Fruit fly (Drosophila melanogaster): Measurements from ENCODE around the gene Tbcd.

Tbcd gene

dm6 chr2L:2175930-2176643 lies 28.8 kb downstream of the Tbcd start:
- no peak for TF ChIP-seq CG8478 (optimal IDR thresholded peaks at IDR 0.05)
- TF ChIP-seq CTCF (optimal IDR thresholded peaks at IDR 0.05), result no peak

DNA sequence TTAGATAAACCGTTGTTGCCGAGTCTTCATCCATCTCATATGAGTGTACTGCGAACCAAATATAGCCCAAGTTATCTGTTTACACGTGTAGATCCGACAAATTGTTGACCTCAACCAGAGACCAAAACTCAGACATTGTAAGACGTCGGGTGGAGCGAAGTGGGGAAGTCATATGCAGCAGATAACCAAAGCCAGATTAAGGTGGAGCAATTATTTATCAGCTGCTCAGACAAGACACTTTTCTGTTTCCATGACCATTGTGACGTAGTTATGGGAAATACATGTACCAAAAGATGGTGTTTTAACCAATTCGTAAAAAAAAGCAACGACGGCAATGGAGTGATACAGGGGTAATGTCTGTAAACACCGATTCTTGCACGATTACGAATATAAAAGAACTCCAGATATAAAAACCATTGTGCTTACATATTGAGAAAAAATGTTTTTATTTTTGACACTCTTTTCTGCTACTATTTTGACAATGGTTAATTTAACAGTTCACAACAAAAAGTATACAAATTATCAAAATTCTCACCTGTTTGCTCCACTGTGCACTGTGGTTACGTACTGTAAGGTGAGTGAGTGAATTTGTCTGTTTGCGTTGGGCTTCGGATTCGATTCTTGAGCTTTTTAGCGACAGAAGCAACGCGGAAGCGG lies 30.1 kb downstream of the Tbcd start:
- TF ChIP-seq CG8478 (optimal IDR thresholded peaks at IDR 0.05) (no peak), CTCF (optimal IDR thresholded peaks at IDR 0.05) (no peak)

DNA sequence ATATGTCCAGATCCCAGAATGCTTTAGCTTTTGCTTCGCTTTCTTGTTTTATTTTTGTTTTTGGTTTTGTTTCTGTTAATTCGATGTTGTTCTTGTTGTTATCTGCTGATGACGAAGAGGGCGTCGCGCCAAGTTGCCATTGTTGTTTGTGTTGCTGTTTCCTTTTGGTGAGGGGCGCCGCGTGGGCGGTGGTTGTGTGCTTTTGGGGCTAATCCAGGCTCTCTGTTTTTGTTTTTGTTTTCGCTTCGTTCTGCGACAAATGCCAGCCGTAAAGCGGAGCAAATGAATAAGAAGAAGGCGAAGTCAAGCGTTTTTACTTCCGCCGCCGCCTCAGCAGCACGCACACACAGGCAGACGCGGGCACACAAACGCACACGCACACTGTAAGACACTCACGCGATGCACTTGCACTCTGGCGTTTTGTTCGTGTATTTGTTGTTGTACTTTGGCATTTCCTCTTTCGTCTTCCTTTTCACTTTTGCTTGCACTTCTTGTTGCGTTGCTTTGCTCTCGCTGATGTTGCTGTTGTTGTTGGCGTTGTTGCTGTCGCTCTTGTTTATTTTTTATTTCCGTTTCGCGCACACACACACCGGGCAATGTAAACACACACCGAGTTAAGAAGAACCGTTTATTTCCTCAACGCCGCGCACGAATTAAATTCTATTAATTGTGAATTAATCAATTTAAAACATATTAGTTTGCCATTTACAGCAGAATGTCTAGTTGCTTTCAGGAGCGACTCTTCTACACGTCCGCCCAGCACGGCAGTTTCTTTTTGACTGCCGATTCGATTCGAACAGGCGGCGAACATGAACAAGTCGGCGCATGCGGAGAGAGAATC lies 30.9 kb downstream of the Tbcd start, which contains the start of gene aop:
Gene aop, minus strand, starts transcription at position 786 of the 841 bp plus-strand sequence.
- TF ChIP-seq CG8478 (optimal IDR thresholded peaks at IDR 0.05), result no peak
- no peak for TF ChIP-seq CTCF (optimal IDR thresholded peaks at IDR 0.05)

- no peak for TF ChIP-seq CG8478 (optimal IDR thresholded peaks at IDR 0.05)
- no peak for TF ChIP-seq CTCF (optimal IDR thresholded peaks at IDR 0.05)
These were observed 31.5 kb downstream of the Tbcd start for dm6 chr2L:2178810-2179143.

- TF ChIP-seq CG8478 (optimal IDR thresholded peaks at IDR 0.05) (no peak), CTCF (optimal IDR thresholded peaks at IDR 0.05) (no peak)
These were observed 32.0 kb downstream of the Tbcd start for dm6 chr2L:2179366-2179765.

DNA sequence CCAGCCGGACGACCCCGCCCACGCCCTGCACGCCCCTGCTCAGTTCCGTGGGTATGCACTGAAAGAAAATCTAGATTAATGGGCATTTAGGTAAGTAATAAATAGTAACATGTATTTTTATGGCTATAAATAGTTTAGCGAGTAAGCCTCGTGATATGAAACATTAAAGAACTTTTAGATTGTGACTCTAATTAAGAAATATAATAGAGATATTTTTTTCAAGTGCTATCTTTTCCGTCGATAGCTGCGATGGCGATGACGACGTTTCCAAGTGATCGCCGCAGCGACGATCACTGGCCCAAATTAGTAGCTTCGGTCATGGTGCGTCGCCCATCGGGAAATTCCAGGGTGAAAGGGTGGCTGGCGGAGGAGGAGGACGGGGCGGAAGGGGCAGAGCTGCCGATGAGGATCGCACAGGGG lies 32.8 kb downstream of the Tbcd start:
- TF ChIP-seq CG8478 (optimal IDR thresholded peaks at IDR 0.05), result no peak
- TF ChIP-seq CTCF (optimal IDR thresholded peaks at IDR 0.05), result no peak

dm6 chr2L:2180665-2181064 lies 33.3 kb downstream of the Tbcd start:
- TF ChIP-seq CG8478 (optimal IDR thresholded peaks at IDR 0.05) (no peak), CTCF (optimal IDR thresholded peaks at IDR 0.05) (no peak)

DNA sequence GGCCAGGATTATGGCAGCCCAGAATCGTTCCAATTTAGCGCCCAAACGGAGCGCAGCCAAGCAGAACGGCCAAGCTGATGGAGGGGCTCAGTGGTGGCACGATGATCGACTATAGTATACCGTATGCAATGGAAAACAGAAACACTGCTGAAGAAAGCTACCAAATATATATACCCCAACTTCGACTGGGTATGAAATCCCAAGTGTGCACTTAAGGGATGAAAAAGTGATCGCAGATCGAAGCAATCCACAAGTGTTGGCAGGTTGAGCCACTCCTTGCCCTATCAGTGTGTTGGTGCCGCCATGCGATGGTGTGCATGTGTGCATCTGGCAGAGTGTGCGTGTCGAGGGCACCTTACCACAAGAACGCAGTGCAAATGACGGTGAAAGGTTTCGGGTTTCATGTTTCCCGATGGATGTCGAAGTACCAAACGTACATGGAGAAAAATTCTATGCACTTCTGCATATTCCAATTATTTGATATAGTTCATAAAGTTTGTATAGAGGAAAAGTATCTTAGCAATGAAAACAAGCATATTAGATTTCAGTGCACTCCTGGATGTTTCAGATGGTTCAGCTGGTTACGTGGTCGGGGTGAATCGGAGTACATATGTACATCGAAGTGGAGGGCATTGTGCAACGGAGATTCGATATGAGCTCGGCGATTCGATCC lies 34.8 kb downstream of the Tbcd start:
- no peak for TF ChIP-seq CG8478 (optimal IDR thresholded peaks at IDR 0.05)
- no peak for TF ChIP-seq CTCF (optimal IDR thresholded peaks at IDR 0.05)

dm6 chr2L:2182735-2183340 lies 35.5 kb downstream of the Tbcd start:
- TF ChIP-seq CTCF (optimal IDR thresholded peaks at IDR 0.05), result no peak
- TF ChIP-seq CG8478 (optimal IDR thresholded peaks at IDR 0.05), result no peak

dm6 chr2L:2184129-2184528 lies 36.8 kb downstream of the Tbcd start:
- no peak for TF ChIP-seq CTCF (optimal IDR thresholded peaks at IDR 0.05)
- TF ChIP-seq CG8478 (optimal IDR thresholded peaks at IDR 0.05), result no peak

- no peak for TF ChIP-seq CTCF (optimal IDR thresholded peaks at IDR 0.05)
These were observed 37.3 kb downstream of the Tbcd start for dm6 chr2L:2184659-2185058.

DNA sequence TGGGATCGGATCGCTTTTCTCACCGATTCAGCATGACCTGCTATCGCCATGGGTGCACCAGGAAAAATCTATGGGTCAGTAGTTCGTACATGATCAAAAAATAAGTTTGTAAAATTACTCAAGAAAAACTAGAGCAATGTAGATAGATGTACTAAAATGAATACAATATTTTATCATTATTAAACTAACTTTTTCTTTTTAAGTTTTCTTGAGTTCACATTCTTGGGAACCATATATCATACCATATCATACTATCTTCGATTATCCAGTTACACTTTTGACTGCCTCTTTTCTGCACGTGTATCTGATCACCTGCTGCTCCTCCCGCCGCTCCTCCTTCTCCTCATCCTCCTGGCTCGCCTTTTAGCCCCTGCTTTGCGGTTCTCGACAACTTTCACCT lies 38.1 kb downstream of the Tbcd start:
- no peak for TF ChIP-seq CTCF (optimal IDR thresholded peaks at IDR 0.05)
- TF ChIP-seq CG8478 (optimal IDR thresholded peaks at IDR 0.05), result no peak

DNA sequence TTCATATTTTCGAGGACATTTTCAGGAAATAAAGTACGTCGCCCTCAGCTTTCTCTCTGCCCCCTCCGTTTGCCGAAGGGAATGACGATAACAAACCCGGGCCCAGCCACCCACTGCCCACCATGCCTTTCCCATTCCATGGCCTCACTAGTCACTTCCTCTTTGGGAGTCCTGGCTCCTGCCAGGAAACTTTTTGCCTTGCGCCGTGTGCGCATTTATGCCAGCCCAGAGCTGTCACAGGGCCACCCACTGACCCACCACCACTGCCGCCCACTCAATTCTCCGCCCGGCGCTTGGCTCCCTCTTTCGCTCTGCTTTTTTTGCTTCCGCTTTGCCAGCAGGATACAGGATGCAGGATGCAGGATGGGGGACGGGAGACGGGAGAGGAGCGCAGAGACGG lies 40.1 kb downstream of the Tbcd start:
- TF ChIP-seq CG8478 (optimal IDR thresholded peaks at IDR 0.05) (no peak), CTCF (optimal IDR thresholded peaks at IDR 0.05) (no peak)

DNA sequence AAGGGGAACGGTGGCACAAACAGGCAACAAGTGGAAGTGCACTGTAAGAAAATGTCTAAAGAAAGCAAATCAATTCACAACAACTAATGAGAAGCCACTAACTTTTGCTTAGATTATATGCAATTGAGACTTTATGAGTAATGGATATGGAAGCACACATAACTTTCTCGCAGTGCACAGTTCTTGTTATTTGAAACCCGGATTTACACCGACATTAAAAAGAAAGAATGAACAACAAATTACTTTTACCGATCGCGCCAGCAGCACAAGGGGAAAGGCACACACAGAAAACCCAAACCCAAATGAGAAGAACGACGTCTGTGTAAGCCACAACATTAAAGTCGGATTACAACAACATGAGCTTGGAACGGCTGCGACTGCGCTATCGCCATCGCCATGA lies 41.8 kb downstream of the Tbcd start:
- no peak for TF ChIP-seq CG8478 (optimal IDR thresholded peaks at IDR 0.05)
- no peak for TF ChIP-seq CTCF (optimal IDR thresholded peaks at IDR 0.05)

- TF ChIP-seq CG8478 (optimal IDR thresholded peaks at IDR 0.05), result no peak
- TF ChIP-seq CTCF (optimal IDR thresholded peaks at IDR 0.05), result no peak
These were observed 43.4 kb downstream of the Tbcd start for dm6 chr2L:2190684-2191083.
